Worm (Caenorhabditis elegans): ENCODE results near the gene ugt-65.

DNA sequence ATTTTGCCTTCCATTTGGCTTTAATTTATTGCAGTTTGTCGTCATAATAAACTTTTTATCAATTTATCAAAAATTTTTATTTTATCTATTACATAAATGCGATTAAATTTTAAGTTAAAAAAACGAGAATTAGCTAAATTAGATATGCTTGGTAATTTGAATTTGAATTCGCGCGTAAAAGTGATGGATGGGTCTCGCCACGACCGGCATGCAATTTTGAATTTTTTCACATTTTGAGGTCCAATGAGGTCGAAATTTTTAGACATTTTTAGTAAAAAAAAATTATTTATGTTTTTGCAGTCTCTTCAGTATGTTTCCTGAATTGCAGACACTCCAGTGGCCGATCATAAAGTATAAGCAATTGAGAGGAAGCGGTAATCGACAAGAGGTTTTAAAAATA lies 11.9 kb upstream of the ugt-65 start, which contains the start of gene dsb-1:
- TF ChIP-seq snpc-4 (tag; optimal IDR thresholded peaks at IDR 0.05) (no peak), nhr-11 (tag; optimal IDR thresholded peaks at IDR 0.05) (no peak), mdl-1 (tag; optimal IDR thresholded peaks at IDR 0.05) (no peak)

Measured in whole organism, L1 larva.